Worm (Caenorhabditis elegans) whole organism, L3 larva: ENCODE data around the gene hot-6.

ENCODE experiments used
- R02D3.7 ChIP-seq: fragments of 150-350 bp; optimal IDR thresholded peaks from 2 replicates; lab custom pipeline; 2014; ENCODE audit warnings: missing biosample characterization, missing genetic modification characterization
- aly-2 ChIP-seq: fragments of 150-350 bp; optimal IDR thresholded peaks from 2 replicates; lab custom pipeline; 2014; ENCODE audit warnings: missing biosample characterization, missing genetic modification characterization
- ama-1 ChIP-seq: fragments of 150-350 bp; optimal IDR thresholded peaks from 2 replicates; lab custom pipeline; 2018
- ceh-16 ChIP-seq: sonication (generic microtip); optimal IDR thresholded peaks from 2 replicates; lab custom pipeline; 2017; ENCODE audit warnings: missing biosample characterization, missing genetic modification characterization
- ceh-28 ChIP-seq: fragments of 150-350 bp; optimal IDR thresholded peaks from 2 replicates; lab custom pipeline; 2014; ENCODE audit warnings: missing biosample characterization, missing genetic modification reagents, missing genetic modification characterization
- ceh-82 ChIP-seq: fragments of 150-350 bp; optimal IDR thresholded peaks from 2 replicates; lab custom pipeline; 2014; ENCODE audit warnings: missing biosample characterization, missing genetic modification characterization
- ceh-9 ChIP-seq: sonication (generic microtip); optimal IDR thresholded peaks from 2 replicates; lab custom pipeline; 2018; ENCODE audit warnings: missing biosample characterization, missing genetic modification characterization
- daf-12 ChIP-seq: fragments of 150-350 bp; optimal IDR thresholded peaks from 2 replicates; lab custom pipeline; 2014; ENCODE audit warnings: missing biosample characterization, missing genetic modification reagents, missing genetic modification characterization
- egl-5 ChIP-seq: fragments of 150-350 bp; optimal IDR thresholded peaks from 2 replicates; lab custom pipeline; 2017; ENCODE audit warnings: missing biosample characterization, missing genetic modification reagents, missing genetic modification characterization, inconsistent platforms
- elt-2 ChIP-seq: sonication (generic microtip); optimal IDR thresholded peaks from 2 replicates; lab custom pipeline; 2016; ENCODE audit warnings: missing genetic modification reagents, mild to moderate bottlenecking, missing genetic modification characterization, missing compliant biosample characterization
- elt-3 ChIP-seq, 3 experiments: fragments of 150-350 bp in 1 of 3; sonication (generic microtip) in 2 of 3; optimal IDR thresholded peaks; 2 replicates in 2 of 3; 4 replicates in 1 of 3; lab custom pipeline; 2014 to 2017; ENCODE audit warnings: missing biosample characterization in 3 of 3, missing genetic modification characterization in 3 of 3
- fkh-10 ChIP-seq: sonication (generic microtip); optimal IDR thresholded peaks from 2 replicates; lab custom pipeline; 2017; ENCODE audit warnings: missing biosample characterization, missing genetic modification reagents, missing genetic modification characterization
- fkh-2 ChIP-seq: fragments of 150-350 bp; optimal IDR thresholded peaks from 2 replicates; lab custom pipeline; 2014; ENCODE audit warnings: missing biosample characterization, missing genetic modification reagents, missing genetic modification characterization
- fos-1 ChIP-seq: fragments of 150-350 bp; optimal IDR thresholded peaks from 2 replicates; lab custom pipeline; 2014; ENCODE audit warnings: missing biosample characterization, missing genetic modification characterization
- hmg-11 ChIP-seq: sonication (generic microtip); optimal IDR thresholded peaks from 2 replicates; lab custom pipeline; 2016; ENCODE audit warnings: missing genetic modification characterization, missing compliant biosample characterization
- jun-1 ChIP-seq: fragments of 150-350 bp; optimal IDR thresholded peaks from 2 replicates; lab custom pipeline; 2014; ENCODE audit warnings: missing biosample characterization, missing genetic modification reagents, missing genetic modification characterization
- lin-15B ChIP-seq: fragments of 150-350 bp; optimal IDR thresholded peaks from 2 replicates; lab custom pipeline; 2014; ENCODE audit warnings: missing biosample characterization, missing genetic modification characterization
- lsy-12 ChIP-seq: sonication (generic microtip); optimal IDR thresholded peaks from 2 replicates; lab custom pipeline; 2016; ENCODE audit warnings: mild to moderate bottlenecking, missing genetic modification characterization, missing compliant biosample characterization
- mdl-1 ChIP-seq: fragments of 150-350 bp; optimal IDR thresholded peaks from 2 replicates; lab custom pipeline; 2014; ENCODE audit warnings: missing biosample characterization, missing genetic modification characterization
- nfya-1 ChIP-seq: sonication (generic microtip); optimal IDR thresholded peaks from 2 replicates; lab custom pipeline; 2017; ENCODE audit warnings: missing genetic modification characterization, mild to moderate bottlenecking, missing compliant biosample characterization, antibody characterized with exemption, moderate library complexity; ENCODE audit not compliant: insufficient read depth
- nhr-11 ChIP-seq: fragments of 150-350 bp; optimal IDR thresholded peaks from 2 replicates; lab custom pipeline; 2014; ENCODE audit warnings: missing biosample characterization, missing genetic modification characterization
- nhr-12 ChIP-seq: fragments of 150-350 bp; optimal IDR thresholded peaks from 2 replicates; lab custom pipeline; 2014; ENCODE audit warnings: missing biosample characterization, missing genetic modification characterization
- nhr-23 ChIP-seq: fragments of 150-350 bp; optimal IDR thresholded peaks from 2 replicates; lab custom pipeline; 2014; ENCODE audit warnings: missing biosample characterization, missing genetic modification reagents, missing genetic modification characterization
- nhr-237 ChIP-seq: fragments of 150-350 bp; optimal IDR thresholded peaks from 2 replicates; lab custom pipeline; 2014; ENCODE audit warnings: missing biosample characterization, missing genetic modification characterization
- nhr-25 ChIP-seq: sonication (generic microtip); optimal IDR thresholded peaks from 2 replicates; lab custom pipeline; 2017; ENCODE audit warnings: missing biosample characterization, missing genetic modification characterization
- nhr-28 ChIP-seq: fragments of 150-350 bp; optimal IDR thresholded peaks from 2 replicates; lab custom pipeline; 2014; ENCODE audit warnings: missing biosample characterization, missing genetic modification characterization
- nhr-43 ChIP-seq: sonication (generic microtip); optimal IDR thresholded peaks from 2 replicates; lab custom pipeline; 2016; ENCODE audit warnings: mild to moderate bottlenecking, missing genetic modification characterization, missing compliant biosample characterization; ENCODE audit not compliant: poor library complexity, severe bottlenecking
- nhr-67 ChIP-seq: fragments of 150-350 bp; optimal IDR thresholded peaks from 2 replicates; lab custom pipeline; 2014; ENCODE audit warnings: missing biosample characterization, missing genetic modification characterization
- pha-4 ChIP-seq: fragments of 150-350 bp; optimal IDR thresholded peaks from 2 replicates; lab custom pipeline; 2014; ENCODE audit warnings: missing biosample characterization, missing genetic modification reagents, missing genetic modification characterization
- pqm-1 ChIP-seq: fragments of 150-350 bp; optimal IDR thresholded peaks from 2 replicates; lab custom pipeline; 2017; ENCODE audit warnings: missing biosample characterization, missing genetic modification characterization, inconsistent platforms
- sea-2 ChIP-seq: fragments of 150-350 bp; sonication (generic microtip); optimal IDR thresholded peaks from 4 replicates; lab custom pipeline; 2014; ENCODE audit warnings: missing biosample characterization, missing genetic modification reagents, missing genetic modification characterization
- snpc-4 ChIP-seq: fragments of 150-350 bp; optimal IDR thresholded peaks from 2 replicates; lab custom pipeline; 2014; ENCODE audit warnings: missing biosample characterization, missing genetic modification characterization
- tbx-2 ChIP-seq: sonication (generic microtip); optimal IDR thresholded peaks from 2 replicates; lab custom pipeline; 2016; ENCODE audit warnings: mild to moderate bottlenecking, missing genetic modification characterization, missing compliant biosample characterization
- unc-39 ChIP-seq: sonication (generic microtip); optimal IDR thresholded peaks from 4 replicates; lab custom pipeline; 2017; ENCODE audit warnings: missing biosample characterization, missing genetic modification characterization
- unc-62 ChIP-seq: fragments of 150-350 bp; sonication (generic microtip); optimal IDR thresholded peaks from 4 replicates; lab custom pipeline; 2014; ENCODE audit warnings: missing biosample characterization, missing genetic modification reagents, missing genetic modification characterization
- zag-1 ChIP-seq: fragments of 150-350 bp; optimal IDR thresholded peaks from 2 replicates; lab custom pipeline; 2014; ENCODE audit warnings: missing biosample characterization, missing genetic modification characterization
- ztf-11 ChIP-seq: fragments of 150-350 bp; optimal IDR thresholded peaks from 2 replicates; lab custom pipeline; 2014; ENCODE audit warnings: missing biosample characterization, missing genetic modification characterization
- ztf-4 ChIP-seq: fragments of 150-350 bp; optimal IDR thresholded peaks from 2 replicates; lab custom pipeline; 2014; ENCODE audit warnings: missing biosample characterization, missing genetic modification characterization

hot-6 gene

DNA sequence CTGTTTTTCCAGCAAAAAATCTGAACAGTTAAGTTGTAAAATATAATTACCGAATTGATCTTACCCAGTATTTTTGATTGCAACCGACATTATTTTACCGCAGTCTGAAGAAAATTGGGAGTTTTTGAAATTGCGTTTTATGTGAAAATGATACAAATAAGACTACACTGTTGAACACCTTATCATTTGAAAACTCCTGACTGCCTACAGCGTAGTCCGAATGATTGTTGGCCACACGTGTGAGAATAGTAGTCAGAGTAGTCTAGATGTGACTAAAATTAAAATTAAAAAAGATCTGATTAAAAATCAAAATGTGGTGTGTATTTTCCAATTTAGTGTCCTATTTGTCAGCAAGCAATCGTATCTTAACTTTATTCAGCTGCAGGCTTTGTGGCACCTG lies 24.0 kb upstream of the hot-6 start, which contains the start of gene dhs-18:
dhs-18 (minus strand) TSS at position 104 of the 400 bp plus-strand sequence.
- TF ChIP-seq pqm-1 (tag; lab: Kevin White, UChicago) (peak; percentile 83), elt-2 (tag; lab: Kevin White, UChicago) (peak; percentile 72), R02D3.7 (tag; lab: Kevin White, UChicago) (no peak)

ce11 chrV:11043767-11044166 lies 21.0 kb upstream of the hot-6 start, which contains the start of gene C45B11.6:
Gene C45B11.6, plus strand, starts transcription at chrV:11044067.
- TF ChIP-seq pha-4 (tag; lab: Kevin White, UChicago) (peak; percentile 68), pqm-1 (tag; lab: Kevin White, UChicago) (no peak)
- TF ChIP-seq, all 47 proteins: peak for 1

ce11 chrV:11042538-11042937 lies 19.8 kb upstream of the hot-6 start, which contains the start of gene C45B11.2:
Gene C45B11.2, plus strand, starts transcription at chrV:11042710.
- TF ChIP-seq nhr-12 (tag; lab: Kevin White, UChicago), result no peak

- TF ChIP-seq nhr-23 (tag; lab: Kevin White, UChicago), result no peak
- no peak for TF ChIP-seq nhr-67
- no peak for TF ChIP-seq daf-12
- no peak for TF ChIP-seq lin-15B (tag; lab: Kevin White, UChicago)
These were observed 18.8 kb upstream of the hot-6 start, which contains the start of gene C45B11.5 for ce11 chrV:11041499-11041898. Gene C45B11.5, plus strand, starts transcription at chrV:11041799.

ce11 chrV:11040473-11040872 lies 17.7 kb upstream of the hot-6 start, which contains the start of gene C45B11.8:
Gene C45B11.8, plus strand, starts transcription at chrV:11040773.
- TF ChIP-seq fos-1 (tag; lab: Kevin White, UChicago) (no peak), hmg-11 (tag; lab: Kevin White, UChicago) (no peak)

- TF ChIP-seq nhr-11 (tag; lab: Kevin White, UChicago) (no peak), nhr-237 (no peak), sea-2 (GFP tag; lab: Kevin White, UChicago) (no peak)
These were observed 17.3 kb upstream of the hot-6 start, which contains the start of gene C45B11.9 for ce11 chrV:11040020-11040419. Gene C45B11.9, plus strand, starts transcription at chrV:11040320.

DNA sequence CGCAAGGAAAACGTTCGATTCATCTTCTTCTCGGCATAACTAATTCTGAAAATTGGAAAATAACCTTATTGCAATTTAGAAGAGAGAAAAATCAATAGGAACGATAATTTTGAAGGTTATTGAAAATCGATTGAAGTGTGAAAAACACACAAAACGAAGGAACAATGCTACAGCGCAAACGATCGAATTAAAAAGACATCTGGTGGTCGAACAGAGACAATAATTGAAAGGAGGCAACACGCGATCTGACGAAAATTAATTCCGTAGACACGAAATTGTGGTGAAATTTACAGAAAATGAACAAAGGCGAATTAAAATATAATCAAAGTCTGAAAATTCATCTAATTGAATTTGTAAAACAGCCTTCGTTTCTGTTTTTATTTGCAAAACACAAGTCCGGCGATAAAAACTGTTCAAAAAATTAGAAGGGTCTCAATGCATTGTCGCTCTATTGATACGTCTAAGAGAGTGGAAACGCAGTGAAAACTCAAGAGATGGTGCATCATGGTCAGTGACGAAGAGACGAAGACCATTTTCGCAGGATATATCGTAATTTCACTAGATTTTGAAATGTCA lies 16.7 kb upstream of the hot-6 start, which contains the start of gene pak-2:
pak-2 (minus strand) TSS at position 51 of the 576 bp plus-strand sequence.
- TF ChIP-seq nhr-237 (no peak), nhr-28 (no peak), lin-15B (tag; lab: Kevin White, UChicago) (peak; percentile 85), ceh-16 (tag; lab: Kevin White, UChicago) (no peak), fkh-2 (tag; lab: Kevin White, UChicago) (no peak), nhr-12 (tag; lab: Kevin White, UChicago) (no peak), ztf-11 (tag; lab: Kevin White, UChicago) (no peak), elt-2 (tag; lab: Kevin White, UChicago) (peak; percentile 64), tbx-2 (tag; lab: Kevin White, UChicago) (no peak), hmg-11 (tag; lab: Kevin White, UChicago) (peak; percentile 78), ztf-4 (tag; lab: Kevin White, UChicago) (no peak), nhr-11 (tag; lab: Kevin White, UChicago) (peak; percentile 24), egl-5 (tag; lab: Kevin White, UChicago) (peak; percentile 72), nfya-1 (tag; lab: Kevin White, UChicago) (peak; percentile 73), jun-1 (peak; percentile 8), R02D3.7 (tag; lab: Kevin White, UChicago) (no peak), ceh-9 (tag; lab: Kevin White, UChicago) (no peak), nhr-23 (tag; lab: Kevin White, UChicago) (peak; percentile 70), nhr-25 (tag; lab: Kevin White, UChicago) (peak; percentile 40), lsy-12 (tag; lab: Kevin White, UChicago) (peak; percentile 28), ceh-28 (tag; lab: Kevin White, UChicago) (peak; percentile 34), fos-1 (tag; lab: Kevin White, UChicago) (no peak), ama-1 (no peak), nhr-43 (tag; lab: Kevin White, UChicago) (peak; percentile 62), pqm-1 (tag; lab: Kevin White, UChicago) (peak; percentile 28), fkh-10 (GFP tag; lab: Kevin White, UChicago) (peak; percentile 7), snpc-4 (tag; lab: Kevin White, UChicago) (no peak), unc-62 (GFP tag; lab: Kevin White, UChicago) (peak; percentile 49), pha-4 (tag; lab: Kevin White, UChicago) (peak; percentile 82), unc-39 (tag; lab: Kevin White, UChicago) (no peak), elt-3 (tag; optimal IDR thresholded peaks at IDR 0.05; lab: Kevin White, UChicago) (no peak), aly-2 (tag; lab: Kevin White, UChicago) (no peak), zag-1 (tag; lab: Kevin White, UChicago) (no peak), mdl-1 (tag; lab: Kevin White, UChicago) (no peak), ceh-82 (no peak)
